Fruit fly (Drosophila melanogaster) whole organism, embryonic: Measurements from ENCODE around the gene CG13670.

Experiments
- Abd-B ChIP-seq: fragments of 200-800 bp; sonication (Bioruptor generic); optimal IDR thresholded peaks from 2 replicates; lab custom pipeline; 2018; ENCODE audit warnings: missing biosample characterization, mild to moderate bottlenecking, missing genetic modification characterization, moderate library complexity
- BtbVII ChIP-seq: fragments of 200-800 bp; sonication (Bioruptor generic); optimal IDR thresholded peaks from 3 replicates; lab custom pipeline; 2017; ENCODE audit warnings: missing biosample characterization, mild to moderate bottlenecking, missing genetic modification characterization
- CG10267 ChIP-seq: fragments of 200-800 bp; sonication (Bioruptor generic); optimal IDR thresholded peaks from 2 replicates; lab custom pipeline; 2018; ENCODE audit warnings: missing biosample characterization, mild to moderate bottlenecking, missing genetic modification characterization, moderate library complexity
- CG11085 ChIP-seq: fragments of 200-800 bp; sonication (Bioruptor generic); IDR thresholded peaks from 2 replicates; pipeline ENCODE4 v1.3.6; 2022; ENCODE audit warnings: missing biosample characterization, missing genetic modification characterization
- CG11560 ChIP-seq: fragments of 200-800 bp; sonication (Bioruptor generic); IDR thresholded peaks from 3 replicates; pipeline ENCODE4 v1.3.6; 2022; ENCODE audit warnings: missing biosample characterization, missing genetic modification characterization
- CG12155 ChIP-seq: fragments of 200-800 bp; sonication (Bioruptor generic); optimal IDR thresholded peaks from 3 replicates; lab custom pipeline; 2016; ENCODE audit warnings: missing biosample characterization, missing genetic modification characterization
- CG15269 ChIP-seq: fragments of 200-800 bp; sonication (Bioruptor generic); optimal IDR thresholded peaks from 2 replicates; lab custom pipeline; 2018; ENCODE audit warnings: missing biosample characterization, mild to moderate bottlenecking, missing genetic modification characterization, moderate library complexity
- CG15696 ChIP-seq: fragments of 200-800 bp; sonication (Bioruptor generic); optimal IDR thresholded peaks from 2 replicates; lab custom pipeline; 2019; ENCODE audit warnings: missing biosample characterization, mild to moderate bottlenecking, missing genetic modification characterization, moderate library complexity
- CG16813 ChIP-seq: fragments of 200-800 bp; sonication (Bioruptor generic); IDR thresholded peaks from 3 replicates; pipeline ENCODE4 v1.3.6; 2022; ENCODE audit warnings: missing biosample characterization, missing genetic modification characterization; ENCODE audit not compliant: partially characterized antibody
- CG17568 ChIP-seq: fragments of 200-800 bp; sonication (Bioruptor generic); optimal IDR thresholded peaks from 2 replicates; lab custom pipeline; 2018; ENCODE audit warnings: missing biosample characterization, mild to moderate bottlenecking, missing genetic modification characterization, moderate library complexity
- CG30403 ChIP-seq: fragments of 200-800 bp; sonication (Bioruptor generic); optimal IDR thresholded peaks from 3 replicates; lab custom pipeline; 2016; ENCODE audit warnings: missing biosample characterization, missing genetic modification characterization
- CG31224 ChIP-seq: fragments of 200-800 bp; sonication (Bioruptor generic); IDR thresholded peaks from 2 replicates; pipeline ENCODE4 v1.3.6; 2022; ENCODE audit warnings: missing biosample characterization, missing genetic modification characterization
- CG32532 ChIP-seq: fragments of 200-800 bp; sonication (Bioruptor generic); IDR thresholded peaks from 2 replicates; pipeline ENCODE4 v1.3.6; 2022; ENCODE audit warnings: missing biosample characterization, missing genetic modification characterization
- CG34224 ChIP-seq: fragments of 200-800 bp; sonication (Bioruptor generic); IDR thresholded peaks from 3 replicates; pipeline ENCODE4 v1.3.6; 2022; ENCODE audit warnings: missing biosample characterization, missing genetic modification characterization; ENCODE audit not compliant: partially characterized antibody
- CG4282 ChIP-seq: fragments of 200-800 bp; sonication (Bioruptor generic); optimal IDR thresholded peaks from 2 replicates; lab custom pipeline; 2016; ENCODE audit warnings: missing biosample characterization, missing genetic modification characterization
- CG4820 ChIP-seq: fragments of 200-800 bp; sonication (Bioruptor generic); optimal IDR thresholded peaks from 3 replicates; lab custom pipeline; 2016; ENCODE audit warnings: missing biosample characterization, missing genetic modification characterization
- CG6175 ChIP-seq: fragments of 200-800 bp; sonication (Bioruptor generic); IDR thresholded peaks from 3 replicates; pipeline ENCODE4 v1.3.6; 2022; ENCODE audit warnings: missing biosample characterization, missing genetic modification characterization
- CG7372 ChIP-seq: fragments of 200-800 bp; sonication (Bioruptor generic); IDR thresholded peaks from 2 replicates; pipeline ENCODE4 v1.3.6; 2022; ENCODE audit warnings: missing biosample characterization, missing genetic modification characterization
- CG8290 ChIP-seq, 3 experiments: fragments of 200-800 bp; sonication (Bioruptor generic); optimal IDR thresholded peaks; 2 replicates each; lab custom pipeline; 2016 to 2019; ENCODE audit warnings: missing biosample characterization in 3 of 3, missing genetic modification characterization in 3 of 3, mild to moderate bottlenecking in 2 of 3, moderate library complexity in 1 of 3
- CG9215 ChIP-seq: fragments of 200-800 bp; sonication (Bioruptor generic); IDR thresholded peaks from 2 replicates; pipeline ENCODE4 v1.3.6; 2022; ENCODE audit warnings: missing biosample characterization, missing genetic modification characterization
- CTCF ChIP-seq: fragments of 200-800 bp; sonication (Bioruptor generic); optimal IDR thresholded peaks from 2 replicates; lab custom pipeline; 2017; ENCODE audit warnings: missing biosample characterization, mild to moderate bottlenecking, missing genetic modification characterization, moderate library complexity
- Dll ChIP-seq: fragments of 200-800 bp; sonication (Bioruptor generic); IDR thresholded peaks from 4 replicates; pipeline ENCODE4 v1.3.6; 2022; ENCODE audit warnings: missing biosample characterization, missing genetic modification characterization; ENCODE audit not compliant: partially characterized antibody
- HmgD ChIP-seq: fragments of 200-800 bp; sonication (Bioruptor generic); optimal IDR thresholded peaks from 3 replicates; lab custom pipeline; 2016; ENCODE audit warnings: missing biosample characterization, missing genetic modification characterization
- Hr78 ChIP-seq, 2 experiments: fragments of 200-800 bp in 1 of 2; fragments of >200 bp in 1 of 2; sonication (Bioruptor generic) in 1 of 2; optimal IDR thresholded peaks; 2 replicates each; lab custom pipeline; 2017 to 2019; ENCODE audit warnings: missing biosample characterization in 2 of 2, missing genetic modification characterization in 2 of 2, mild to moderate bottlenecking in 1 of 2, moderate library complexity in 1 of 2
- Meics ChIP-seq: fragments of 200-800 bp; sonication (Bioruptor generic); optimal IDR thresholded peaks from 2 replicates; lab custom pipeline; 2017; ENCODE audit warnings: missing biosample characterization, mild to moderate bottlenecking, missing genetic modification characterization
- NfI ChIP-seq: fragments of 200-800 bp; sonication (Bioruptor generic); optimal IDR thresholded peaks from 3 replicates; lab custom pipeline; 2018; ENCODE audit warnings: missing biosample characterization, mild to moderate bottlenecking, missing genetic modification characterization, moderate library complexity
- Trl ChIP-seq, 3 experiments: fragments of >200 bp in 2 of 3; fragments of 200-800 bp in 1 of 3; sonication (Bioruptor generic) in 1 of 3; optimal IDR thresholded peaks; 2 replicates in 1 of 3; 3 replicates in 2 of 3; lab custom pipeline; 2016 to 2017; ENCODE audit warnings: missing biosample characterization in 1 of 3, missing genetic modification characterization in 1 of 3
- br ChIP-seq: fragments of >200 bp; optimal IDR thresholded peaks from 2 replicates; lab custom pipeline; 2017
- chm ChIP-seq: fragments of 200-800 bp; sonication (Bioruptor generic); IDR thresholded peaks from 2 replicates; pipeline ENCODE4 v1.3.6; 2022; ENCODE audit warnings: missing biosample characterization, missing genetic modification characterization
- crc ChIP-seq: fragments of 200-800 bp; sonication (Bioruptor generic); optimal IDR thresholded peaks from 2 replicates; lab custom pipeline; 2016; ENCODE audit warnings: missing biosample characterization, missing genetic modification characterization
- ems ChIP-seq: fragments of 200-800 bp; sonication (Bioruptor generic); optimal IDR thresholded peaks from 3 replicates; lab custom pipeline; 2016; ENCODE audit warnings: missing biosample characterization, missing genetic modification characterization
- fru ChIP-seq: fragments of >200 bp; optimal IDR thresholded peaks from 2 replicates; lab custom pipeline; 2017
- grn ChIP-seq: fragments of 200-800 bp; sonication (Bioruptor generic); optimal IDR thresholded peaks from 3 replicates; lab custom pipeline; 2017; ENCODE audit warnings: missing biosample characterization, missing genetic modification characterization
- gro ChIP-seq: fragments of 200-800 bp; sonication (Bioruptor generic); optimal IDR thresholded peaks from 2 replicates; lab custom pipeline; 2016; ENCODE audit warnings: missing biosample characterization, missing genetic modification characterization
- hth ChIP-seq: fragments of >200 bp; optimal IDR thresholded peaks from 2 replicates; lab custom pipeline; 2017; ENCODE audit warnings: inconsistent platforms
- insv ChIP-seq, 2 experiments: fragments of 200-800 bp; sonication (Bioruptor generic); optimal IDR thresholded peaks; 3 replicates each; lab custom pipeline; 2016 to 2018; ENCODE audit warnings: missing biosample characterization in 2 of 2, missing genetic modification characterization in 2 of 2
- ken ChIP-seq: fragments of 200-800 bp; sonication (Bioruptor generic); IDR thresholded peaks from 3 replicates; pipeline ENCODE4 v1.3.6; 2022; ENCODE audit warnings: missing biosample characterization, missing genetic modification characterization
- knrl ChIP-seq: fragments of 200-800 bp; sonication (Bioruptor generic); IDR thresholded peaks from 3 replicates; pipeline ENCODE4 v1.3.6; 2022; ENCODE audit warnings: missing biosample characterization, missing genetic modification characterization; ENCODE audit not compliant: partially characterized antibody
- nerfin-2 ChIP-seq: fragments of 200-800 bp; sonication (Bioruptor generic); IDR thresholded peaks from 2 replicates; pipeline ENCODE4 v1.3.6; 2022; ENCODE audit warnings: missing biosample characterization, missing genetic modification characterization; ENCODE audit not compliant: partially characterized antibody
- org-1 ChIP-seq: fragments of 200-800 bp; sonication (Bioruptor generic); optimal IDR thresholded peaks from 2 replicates; lab custom pipeline; 2017; ENCODE audit warnings: missing biosample characterization, missing genetic modification characterization
- pum ChIP-seq: fragments of 200-800 bp; sonication (Bioruptor generic); optimal IDR thresholded peaks from 2 replicates; lab custom pipeline; 2016; ENCODE audit warnings: missing biosample characterization, missing genetic modification characterization
- pzg ChIP-seq: fragments of 200-800 bp; sonication (Bioruptor generic); optimal IDR thresholded peaks from 3 replicates; lab custom pipeline; 2018; ENCODE audit warnings: missing biosample characterization, mild to moderate bottlenecking, missing genetic modification characterization, moderate library complexity
- salm ChIP-seq: fragments of 200-800 bp; sonication (Bioruptor generic); optimal IDR thresholded peaks from 2 replicates; lab custom pipeline; 2018; ENCODE audit warnings: missing biosample characterization, mild to moderate bottlenecking, missing genetic modification characterization
- slou ChIP-seq: fragments of 200-800 bp; sonication (Bioruptor generic); optimal IDR thresholded peaks from 3 replicates; lab custom pipeline; 2016; ENCODE audit warnings: missing biosample characterization, missing genetic modification characterization
- sna ChIP-seq: fragments of 200-800 bp; sonication (Bioruptor generic); IDR thresholded peaks from 2 replicates; pipeline ENCODE4 v1.3.6; 2022; ENCODE audit warnings: missing biosample characterization, missing genetic modification characterization; ENCODE audit not compliant: partially characterized antibody
- tap ChIP-seq: fragments of 200-800 bp; optimal IDR thresholded peaks from 3 replicates; lab custom pipeline; 2019; ENCODE audit warnings: missing biosample characterization, mild to moderate bottlenecking, missing genetic modification characterization, moderate library complexity
- tll ChIP-seq, 2 experiments: fragments of 200-800 bp in 1 of 2; fragments of >200 bp in 1 of 2; sonication (Bioruptor generic) in 1 of 2; optimal IDR thresholded peaks; 2 replicates each; lab custom pipeline; 2017 to 2019; ENCODE audit warnings: missing biosample characterization in 2 of 2, missing genetic modification characterization in 2 of 2, mild to moderate bottlenecking in 1 of 2, moderate library complexity in 1 of 2
- trem ChIP-seq: fragments of 200-800 bp; optimal IDR thresholded peaks from 3 replicates; lab custom pipeline; 2019; ENCODE audit warnings: missing biosample characterization, mild to moderate bottlenecking, missing genetic modification characterization, moderate library complexity
- wek ChIP-seq: fragments of 200-800 bp; sonication (Bioruptor generic); optimal IDR thresholded peaks from 3 replicates; lab custom pipeline; 2018; ENCODE audit warnings: missing biosample characterization, mild to moderate bottlenecking, missing genetic modification characterization, moderate library complexity

CG13670 gene

DNA sequence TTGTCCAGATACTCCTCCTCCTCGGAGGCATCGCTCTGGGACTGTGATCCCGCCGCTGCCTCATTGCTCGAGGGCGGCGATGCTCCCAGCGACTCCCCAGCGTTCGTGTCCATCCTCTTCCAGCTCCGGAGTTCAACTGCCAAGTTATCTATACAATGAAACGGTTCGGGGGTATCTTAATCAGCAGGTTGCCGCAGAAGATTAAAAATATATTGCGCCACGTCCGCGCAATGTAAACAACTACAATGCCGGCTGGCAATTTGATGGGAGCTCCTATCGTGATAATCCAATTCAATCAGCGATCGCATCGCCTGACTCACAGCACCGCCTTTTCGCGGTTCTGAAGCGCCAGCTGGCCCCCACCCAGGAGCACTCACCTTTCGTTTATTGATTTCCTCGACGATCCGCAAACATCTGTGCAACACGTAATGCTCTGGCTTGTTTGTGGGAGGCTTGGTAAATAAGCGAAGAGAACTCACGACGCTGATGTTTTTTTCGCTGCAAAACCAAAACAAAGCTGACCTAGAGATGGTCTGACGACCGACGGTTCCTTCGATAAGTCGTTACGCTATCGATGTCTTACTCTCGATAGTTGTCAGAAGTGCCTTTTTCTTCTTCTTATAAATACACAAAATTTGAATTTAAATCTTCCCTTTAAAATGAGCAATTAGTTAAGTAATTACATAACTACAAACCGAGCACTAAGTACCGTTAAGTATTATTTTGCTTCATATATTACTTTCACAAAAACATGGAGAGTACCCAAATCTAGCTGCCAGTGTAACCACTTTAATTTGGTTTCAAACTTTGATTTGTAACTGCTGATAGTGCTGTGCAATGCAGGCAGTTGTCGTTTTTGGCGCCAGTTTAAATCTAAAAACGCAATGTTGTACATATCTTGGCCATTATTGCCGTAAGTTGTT is 31.0 kb upstream of the CG13670 start, which contains the start of gene cert (continued):
- TF ChIP-seq gro (GFP tag; lab: Kevin White, UChicago), result peak; percentile 23
- TF ChIP-seq CG15696, result no peak
- no peak for TF ChIP-seq CG8290 (GFP tag; optimal IDR thresholded peaks at IDR 0.05; lab: Kevin White, UChicago)
- TF ChIP-seq CG8290 (tag; optimal IDR thresholded peaks at IDR 0.05; lab: Kevin White, UChicago), result no peak
- peak; percentile 16 for TF ChIP-seq Abd-B (GFP tag; lab: Kevin White, UChicago)
- TF ChIP-seq CG9215 (GFP tag; lab: Robert Waterston, UW), result no peak
- TF ChIP-seq CTCF (GFP tag; lab: Kevin White, UChicago), result no peak
- TF ChIP-seq CG12155 (GFP tag; lab: Kevin White, UChicago), result peak; percentile 16
- TF ChIP-seq CG30403 (GFP tag; lab: Kevin White, UChicago), result peak; percentile 47
- peak in 1 of 2 experiments; percentile 76 for TF ChIP-seq Hr78 (GFP tag; optimal IDR thresholded peaks at IDR 0.05; lab: Kevin White, UChicago)
- TF ChIP-seq chm (GFP tag; lab: Robert Waterston, UW), result 0 out of 2 replicates have a peak, but pooled peaks have one; percentile 14
- TF ChIP-seq CG4282 (GFP tag; lab: Kevin White, UChicago), result no peak
- no peak for TF ChIP-seq CG15269 (tag; lab: Kevin White, UChicago)
- no peak for TF ChIP-seq CG11560
- TF ChIP-seq CG7372, result no peak
- TF ChIP-seq tll (GFP tag; optimal IDR thresholded peaks at IDR 0.05; lab: Kevin White, UChicago), result peak; percentile 22 to 64
- TF ChIP-seq CG31224 (GFP tag; lab: Robert Waterston, UW), result no peak
- peak; percentile 6 for TF ChIP-seq HmgD (GFP tag; lab: Kevin White, UChicago)
- TF ChIP-seq fru, result no peak
- peak; percentile 6 for TF ChIP-seq pum
- TF ChIP-seq nerfin-2 (GFP tag; lab: Robert Waterston, UW), result peak; percentile 86
- no peak for TF ChIP-seq org-1 (GFP tag; lab: Kevin White, UChicago)
- TF ChIP-seq wek, result no peak
- peak; percentile 81 for TF ChIP-seq pzg
- TF ChIP-seq sna (GFP tag; lab: Robert Waterston, UW), result peak; percentile 87
- peak; percentile 92 for TF ChIP-seq Dll (GFP tag; lab: Robert Waterston, UW)
- TF ChIP-seq CG34224 (GFP tag; lab: Robert Waterston, UW), result peak; percentile 73
- TF ChIP-seq Trl (optimal IDR thresholded peaks at IDR 0.05; lab: Kevin White, UChicago), result no peak
- TF ChIP-seq Trl (GFP tag; optimal IDR thresholded peaks at IDR 0.05; lab: Kevin White, UChicago), result peak; percentile 4
- TF ChIP-seq insv (GFP tag; optimal IDR thresholded peaks at IDR 0.05; lab: Kevin White, UChicago), result no peak
- TF ChIP-seq CG17568 (GFP tag; lab: Kevin White, UChicago), result peak; percentile 33
- peak; percentile 89 for TF ChIP-seq CG16813 (GFP tag; lab: Robert Waterston, UW)
- TF ChIP-seq CG4820 (GFP tag; lab: Kevin White, UChicago), result no peak
- no peak for TF ChIP-seq ems
- no peak for TF ChIP-seq tap (tag; lab: Kevin White, UChicago)
- peak; percentile 60 for TF ChIP-seq trem (tag; lab: Kevin White, UChicago)
- TF ChIP-seq BtbVII (GFP tag; lab: Kevin White, UChicago), result no peak
- no peak for TF ChIP-seq br (lab: Kevin White, UChicago)
- TF ChIP-seq NfI (GFP tag; lab: Kevin White, UChicago), result no peak
- TF ChIP-seq CG6175 (GFP tag; lab: Robert Waterston, UW), result no peak
- TF ChIP-seq knrl (GFP tag; lab: Robert Waterston, UW), result peak; percentile 92
- TF ChIP-seq CG11085, result no peak
- TF ChIP-seq slou (GFP tag; lab: Kevin White, UChicago), result no peak
- no peak for TF ChIP-seq CG32532 (GFP tag; lab: Robert Waterston, UW)
- TF ChIP-seq salm (tag; lab: Kevin White, UChicago), result no peak
- peak; percentile 97 for TF ChIP-seq grn
- peak; percentile 2 for TF ChIP-seq Meics (GFP tag; lab: Kevin White, UChicago)
- peak; percentile 92 for TF ChIP-seq CG10267
- TF ChIP-seq ken (GFP tag; lab: Robert Waterston, UW), result no peak
- no peak for TF ChIP-seq crc (GFP tag; lab: Kevin White, UChicago)
- TF ChIP-seq hth, result no peak
